Fruit fly (Drosophila melanogaster): ENCODE measurements around the gene CG11964.
A peak's percentile ranks its signal among the peaks of the same experiment; 100 is the strongest.

Gene CG11964

dm6 chr3R:8984602-8985074, 39.8 kb upstream of the CG11964 start, which contains the start of gene CG11970 (continued):
- TF ChIP-seq Med (GFP tag) (peak; percentile 89), vnd (GFP tag; IDR thresholded peaks at IDR 0.05; ENCODE audit: partially characterized antibody) (0 out of 3 replicates have a peak, but pooled peaks have one; percentile 20), lilli (GFP tag; optimal IDR thresholded peaks at IDR 0.05) (peak; percentile 56), Drgx (GFP tag; IDR thresholded peaks at IDR 0.05) (no peak), tgo (GFP tag; IDR thresholded peaks at IDR 0.05) (peak; percentile 19; the same call in 1 of the 3 replicates), CG16863 (GFP tag; optimal IDR thresholded peaks at IDR 0.05) (no peak), seq (GFP tag; IDR thresholded peaks at IDR 0.05) (peak; percentile 53), stwl (tag; optimal IDR thresholded peaks at IDR 0.05) (peak; percentile 27), CG10654 (GFP tag; optimal IDR thresholded peaks at IDR 0.05) (peak; percentile 17), CG30020 (tag; optimal IDR thresholded peaks at IDR 0.05) (peak; percentile 52), Vsx1 (GFP tag; optimal IDR thresholded peaks at IDR 0.05) (no peak), abd-A (tag; optimal IDR thresholded peaks at IDR 0.05) (no peak), CG9797 (GFP tag; optimal IDR thresholded peaks at IDR 0.05) (peak; percentile 37), CG31224 (GFP tag; IDR thresholded peaks at IDR 0.05) (no peak), nerfin-2 (GFP tag; IDR thresholded peaks at IDR 0.05; ENCODE audit: partially characterized antibody) (0 out of 2 replicates have a peak, but pooled peaks have one; percentile 19), fu2 (GFP tag; optimal IDR thresholded peaks at IDR 0.05) (peak; percentile 32), Usf (GFP tag; optimal IDR thresholded peaks at IDR 0.05) (no peak), Aef1 (GFP tag; IDR thresholded peaks at IDR 0.05) (peak; percentile 48; the same call in 1 of the 3 replicates), Atf3 (GFP tag; optimal IDR thresholded peaks at IDR 0.05) (peak; percentile 22), NC2β (GFP tag; optimal IDR thresholded peaks at IDR 0.05) (peak; percentile 11), CG12155 (GFP tag; optimal IDR thresholded peaks at IDR 0.05) (peak; percentile 34), bigmax (GFP tag; optimal IDR thresholded peaks at IDR 0.05) (peak; percentile 91), CG12299 (tag; optimal IDR thresholded peaks at IDR 0.05) (no peak), Pdp1 (GFP tag; optimal IDR thresholded peaks at IDR 0.05) (peak; percentile 32 to 47), shn (GFP tag; optimal IDR thresholded peaks at IDR 0.05) (peak; percentile 34), knrl (GFP tag; IDR thresholded peaks at IDR 0.05; ENCODE audit: partially characterized antibody) (peak; percentile 74), CG12391 (tag; optimal IDR thresholded peaks at IDR 0.05) (peak; percentile 32), Chrac-16 (GFP tag; optimal IDR thresholded peaks at IDR 0.05) (peak; percentile 36), Antp (GFP tag; optimal IDR thresholded peaks at IDR 0.05) (peak; percentile 45), maf-S (GFP tag; optimal IDR thresholded peaks at IDR 0.05) (no peak), CG4404 (GFP tag; IDR thresholded peaks at IDR 0.05) (peak; percentile 40; the same call in 1 of the 2 replicates), sisA (GFP tag; IDR thresholded peaks at IDR 0.05) (peak; percentile 55), Hand (GFP tag; optimal IDR thresholded peaks at IDR 0.05) (no peak), CG3995 (GFP tag; optimal IDR thresholded peaks at IDR 0.05) (peak; percentile 20), HLH4C (GFP tag; IDR thresholded peaks at IDR 0.05; ENCODE audit: partially characterized antibody) (no peak), CG8388 (GFP tag; optimal IDR thresholded peaks at IDR 0.05) (peak; percentile 8), Bgb (GFP tag; IDR thresholded peaks at IDR 0.05; ENCODE audit: partially characterized antibody) (no peak), peb (GFP tag; IDR thresholded peaks at IDR 0.05) (no peak), gfzf (GFP tag; optimal IDR thresholded peaks at IDR 0.05) (peak; percentile 42), lab (GFP tag; optimal IDR thresholded peaks at IDR 0.05) (no peak), Trl (optimal IDR thresholded peaks at IDR 0.05) (no peak), Trl (GFP tag; optimal IDR thresholded peaks at IDR 0.05) (peak; percentile 59), ash1 (GFP tag; optimal IDR thresholded peaks at IDR 0.05) (no peak), klu (GFP tag; IDR thresholded peaks at IDR 0.05) (no peak), sima (GFP tag; optimal IDR thresholded peaks at IDR 0.05) (no peak), CG6765 (GFP tag; optimal IDR thresholded peaks at IDR 0.05) (no peak), CG34376 (GFP tag; optimal IDR thresholded peaks at IDR 0.05) (peak; percentile 5), lmd (GFP tag; IDR thresholded peaks at IDR 0.05) (peak; percentile 9; the same call in 1 of the 2 replicates), Xbp1 (GFP tag; optimal IDR thresholded peaks at IDR 0.05) (peak; percentile 9), h (optimal IDR thresholded peaks at IDR 0.05) (no peak), CG2116 (GFP tag; optimal IDR thresholded peaks at IDR 0.05) (peak; percentile 41)

Data from whole organism, embryonic.